Worm (Caenorhabditis elegans) whole organism, L3 larva: ENCODE measurements around the gene F29F11.20.

Experiments
- ama-1 ChIP-seq: fragments of 150-350 bp; optimal IDR thresholded peaks from 2 replicates; lab custom pipeline; 2018
- ceh-28 ChIP-seq: fragments of 150-350 bp; optimal IDR thresholded peaks from 2 replicates; lab custom pipeline; 2014; ENCODE audit warnings: missing biosample characterization, missing genetic modification reagents, missing genetic modification characterization
- daf-12 ChIP-seq: fragments of 150-350 bp; optimal IDR thresholded peaks from 2 replicates; lab custom pipeline; 2014; ENCODE audit warnings: missing biosample characterization, missing genetic modification reagents, missing genetic modification characterization
- fkh-10 ChIP-seq: sonication (generic microtip); optimal IDR thresholded peaks from 2 replicates; lab custom pipeline; 2017; ENCODE audit warnings: missing biosample characterization, missing genetic modification reagents, missing genetic modification characterization
- fos-1 ChIP-seq: fragments of 150-350 bp; optimal IDR thresholded peaks from 2 replicates; lab custom pipeline; 2014; ENCODE audit warnings: missing biosample characterization, missing genetic modification characterization
- jun-1 ChIP-seq: fragments of 150-350 bp; optimal IDR thresholded peaks from 2 replicates; lab custom pipeline; 2014; ENCODE audit warnings: missing biosample characterization, missing genetic modification reagents, missing genetic modification characterization
- nhr-11 ChIP-seq: fragments of 150-350 bp; optimal IDR thresholded peaks from 2 replicates; lab custom pipeline; 2014; ENCODE audit warnings: missing biosample characterization, missing genetic modification characterization
- nhr-67 ChIP-seq: fragments of 150-350 bp; optimal IDR thresholded peaks from 2 replicates; lab custom pipeline; 2014; ENCODE audit warnings: missing biosample characterization, missing genetic modification characterization
- skn-1 ChIP-seq: fragments of 150-350 bp; optimal IDR thresholded peaks from 2 replicates; lab custom pipeline; 2014; ENCODE audit warnings: missing biosample characterization, missing genetic modification characterization
- unc-39 ChIP-seq: sonication (generic microtip); optimal IDR thresholded peaks from 4 replicates; lab custom pipeline; 2017; ENCODE audit warnings: missing biosample characterization, missing genetic modification characterization
- unc-62 ChIP-seq: fragments of 150-350 bp; sonication (generic microtip); optimal IDR thresholded peaks from 4 replicates; lab custom pipeline; 2014; ENCODE audit warnings: missing biosample characterization, missing genetic modification reagents, missing genetic modification characterization

DNA sequence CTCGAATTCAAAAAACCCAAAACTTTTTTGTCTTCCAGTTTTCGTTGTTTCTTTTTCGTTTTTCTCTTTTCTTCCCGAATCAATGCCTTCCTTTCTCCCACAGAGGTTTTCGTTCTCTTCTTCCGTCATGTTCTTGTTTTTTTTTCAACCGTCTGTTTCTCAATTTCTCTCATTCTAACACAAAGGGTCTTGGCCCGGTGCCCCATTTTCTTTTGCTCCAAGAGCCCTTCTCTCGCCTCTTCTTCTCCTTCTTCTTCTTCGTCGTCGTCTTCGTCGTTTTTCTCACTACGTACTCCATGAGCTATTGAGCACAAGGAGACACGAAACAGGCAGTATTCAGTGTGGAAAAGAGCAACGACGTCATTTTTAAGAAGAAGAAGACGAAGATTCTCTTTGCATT, 10.2 kb upstream of the F29F11.20 start:
- TF ChIP-seq ceh-28 (tag; lab: Kevin White, UChicago) (no peak), skn-1 (no peak), unc-62 (no peak), nhr-11 (no peak), unc-39 (tag; lab: Kevin White, UChicago) (no peak), daf-12 (tag; lab: Kevin White, UChicago) (no peak), fos-1 (tag; lab: Kevin White, UChicago) (no peak), ama-1 (lab: Kevin White, UChicago) (peak; percentile 24), nhr-67 (tag; lab: Kevin White, UChicago) (no peak), fkh-10 (peak; percentile 61), jun-1 (tag; lab: Kevin White, UChicago) (no peak)
